Fruit fly (Drosophila melanogaster): ENCODE data around the gene Myc.

Myc gene

dm6 chrX:3432928-3433327 lies 60.0 kb downstream of the Myc start (continued):
- no peak for TF ChIP-seq bbx (GFP tag; IDR thresholded peaks at IDR 0.05; ENCODE audit: partially characterized antibody)
- no peak for TF ChIP-seq lola (GFP tag; optimal IDR thresholded peaks at IDR 0.05)
- no peak for TF ChIP-seq Atf-2 (GFP tag; optimal IDR thresholded peaks at IDR 0.05)
- no peak for TF ChIP-seq CG15696 (tag; optimal IDR thresholded peaks at IDR 0.05)
- TF ChIP-seq CG12299 (tag; optimal IDR thresholded peaks at IDR 0.05): no peak
- TF ChIP-seq ewg (GFP tag; optimal IDR thresholded peaks at IDR 0.05): no peak
- peak; percentile 89 for TF ChIP-seq Med (GFP tag)
- peak; percentile 1 for TF ChIP-seq sqz (GFP tag; optimal IDR thresholded peaks at IDR 0.05)
- no peak for TF ChIP-seq CG4282 (GFP tag; optimal IDR thresholded peaks at IDR 0.05)
- TF ChIP-seq sug (tag; optimal IDR thresholded peaks at IDR 0.05): no peak
- TF ChIP-seq CG2199 (GFP tag; IDR thresholded peaks at IDR 0.05): no peak
- no peak for TF ChIP-seq grn (GFP tag; optimal IDR thresholded peaks at IDR 0.05)
- peak; percentile 8 for TF ChIP-seq Fer1 (GFP tag; optimal IDR thresholded peaks at IDR 0.05)
- TF ChIP-seq fru (optimal IDR thresholded peaks at IDR 0.05): no peak
- TF ChIP-seq CG8359 (GFP tag; optimal IDR thresholded peaks at IDR 0.05; ENCODE audit: borderline replicate concordance): no peak
- TF ChIP-seq CG12071 (GFP tag; optimal IDR thresholded peaks at IDR 0.05): no peak
- TF ChIP-seq Abd-B (GFP tag; optimal IDR thresholded peaks at IDR 0.05): no peak
- peak; percentile 53; the same call in 2 of the 3 replicates for TF ChIP-seq tgo (GFP tag; IDR thresholded peaks at IDR 0.05)
- TF ChIP-seq Myb (GFP tag; optimal IDR thresholded peaks at IDR 0.05): peak; percentile 9
- no peak for TF ChIP-seq chm (GFP tag; IDR thresholded peaks at IDR 0.05)
- peak; percentile 30 for TF ChIP-seq her (GFP tag; optimal IDR thresholded peaks at IDR 0.05)
- TF ChIP-seq Neu2 (GFP tag; optimal IDR thresholded peaks at IDR 0.05; ENCODE audit: borderline replicate concordance): no peak
- no peak for TF ChIP-seq CG7928 (GFP tag; optimal IDR thresholded peaks at IDR 0.05)
- no peak for TF ChIP-seq BtbVII (GFP tag; optimal IDR thresholded peaks at IDR 0.05)
- TF ChIP-seq Max (GFP tag; optimal IDR thresholded peaks at IDR 0.05): no peak
- TF ChIP-seq Hr39 (optimal IDR thresholded peaks at IDR 0.05): no peak
- no peak for TF ChIP-seq CG34376 (GFP tag; optimal IDR thresholded peaks at IDR 0.05)
- TF ChIP-seq H2.0 (GFP tag; IDR thresholded peaks at IDR 0.05): peak; percentile 65
- TF ChIP-seq NC2β (GFP tag; optimal IDR thresholded peaks at IDR 0.05): no peak
- no peak for TF ChIP-seq CG14965 (GFP tag; optimal IDR thresholded peaks at IDR 0.05; ENCODE audit: borderline replicate concordance)
- no peak for TF ChIP-seq CG4707 (GFP tag; optimal IDR thresholded peaks at IDR 0.05)
- TF ChIP-seq Antp (GFP tag; optimal IDR thresholded peaks at IDR 0.05): peak; percentile 24
- no peak for TF ChIP-seq org-1 (GFP tag; optimal IDR thresholded peaks at IDR 0.05)
- TF ChIP-seq gsb-n (tag; optimal IDR thresholded peaks at IDR 0.05): no peak
- no peak for TF ChIP-seq schlank (tag; optimal IDR thresholded peaks at IDR 0.05)
- TF ChIP-seq CG10959 (GFP tag; IDR thresholded peaks at IDR 0.05): no peak
- TF ChIP-seq Dbx (GFP tag; IDR thresholded peaks at IDR 0.05): no peak
- TF ChIP-seq CG3838 (GFP tag; optimal IDR thresholded peaks at IDR 0.05): no peak
- TF ChIP-seq stwl (tag; optimal IDR thresholded peaks at IDR 0.05): no peak
- peak; percentile 35 for TF ChIP-seq CG7786 (GFP tag; optimal IDR thresholded peaks at IDR 0.05)
- TF ChIP-seq Dad (GFP tag; optimal IDR thresholded peaks at IDR 0.05): no peak
- 0 out of 2 replicates have a peak, but pooled peaks have one; percentile 19 for TF ChIP-seq dimm (GFP tag; IDR thresholded peaks at IDR 0.05)
- TF ChIP-seq slou (GFP tag; optimal IDR thresholded peaks at IDR 0.05): peak; percentile 7
- TF ChIP-seq jigr1 (GFP tag; IDR thresholded peaks at IDR 0.05): no peak
- no peak for TF ChIP-seq ap (GFP tag; IDR thresholded peaks at IDR 0.05)
- no peak for TF ChIP-seq mld (GFP tag; IDR thresholded peaks at IDR 0.05; ENCODE audit: partially characterized antibody)
- no peak for TF ChIP-seq crc (GFP tag; optimal IDR thresholded peaks at IDR 0.05)
- TF ChIP-seq Dref (GFP tag; IDR thresholded peaks at IDR 0.05): no peak
- no peak for TF ChIP-seq Mrtf (GFP tag; IDR thresholded peaks at IDR 0.05)
- no peak for TF ChIP-seq zfh1 (GFP tag; IDR thresholded peaks at IDR 0.05)
- TF ChIP-seq twi (tag; optimal IDR thresholded peaks at IDR 0.05): no peak
- TF ChIP-seq CG15514 (GFP tag; optimal IDR thresholded peaks at IDR 0.05): peak; percentile 17
- peak; percentile 62; the same call in 1 of the 2 replicates for TF ChIP-seq Rfx (GFP tag; IDR thresholded peaks at IDR 0.05)
